Worm (Caenorhabditis elegans) whole organism, L3 larva: Measurements from ENCODE around the gene ugt-43.

Experiments
- ceh-16 ChIP-seq: sonication (generic microtip); optimal IDR thresholded peaks from 2 replicates; lab custom pipeline; 2017; ENCODE audit warnings: missing biosample characterization, missing genetic modification characterization
- ceh-82 ChIP-seq: fragments of 150-350 bp; optimal IDR thresholded peaks from 2 replicates; lab custom pipeline; 2014; ENCODE audit warnings: missing biosample characterization, missing genetic modification characterization
- daf-12 ChIP-seq: fragments of 150-350 bp; optimal IDR thresholded peaks from 2 replicates; lab custom pipeline; 2014; ENCODE audit warnings: missing biosample characterization, missing genetic modification reagents, missing genetic modification characterization
- elt-3 ChIP-seq, 3 experiments: fragments of 150-350 bp in 1 of 3; sonication (generic microtip) in 2 of 3; optimal IDR thresholded peaks; 2 replicates in 2 of 3; 4 replicates in 1 of 3; lab custom pipeline; 2014 to 2017; ENCODE audit warnings: missing biosample characterization in 3 of 3, missing genetic modification characterization in 3 of 3
- jun-1 ChIP-seq: fragments of 150-350 bp; optimal IDR thresholded peaks from 2 replicates; lab custom pipeline; 2014; ENCODE audit warnings: missing biosample characterization, missing genetic modification reagents, missing genetic modification characterization
- lin-15B ChIP-seq: fragments of 150-350 bp; optimal IDR thresholded peaks from 2 replicates; lab custom pipeline; 2014; ENCODE audit warnings: missing biosample characterization, missing genetic modification characterization
- lin-39 ChIP-seq: fragments of 150-350 bp; optimal IDR thresholded peaks from 2 replicates; lab custom pipeline; 2018; ENCODE audit warnings: missing biosample characterization, missing genetic modification reagents, missing genetic modification characterization
- nhr-23 ChIP-seq: fragments of 150-350 bp; optimal IDR thresholded peaks from 2 replicates; lab custom pipeline; 2014; ENCODE audit warnings: missing biosample characterization, missing genetic modification reagents, missing genetic modification characterization
- nhr-43 ChIP-seq: sonication (generic microtip); optimal IDR thresholded peaks from 2 replicates; lab custom pipeline; 2016; ENCODE audit warnings: mild to moderate bottlenecking, missing genetic modification characterization, missing compliant biosample characterization; ENCODE audit not compliant: poor library complexity, severe bottlenecking
- snpc-4 ChIP-seq: fragments of 150-350 bp; optimal IDR thresholded peaks from 2 replicates; lab custom pipeline; 2014; ENCODE audit warnings: missing biosample characterization, missing genetic modification characterization
- ztf-4 ChIP-seq: fragments of 150-350 bp; optimal IDR thresholded peaks from 2 replicates; lab custom pipeline; 2014; ENCODE audit warnings: missing biosample characterization, missing genetic modification characterization

DNA sequence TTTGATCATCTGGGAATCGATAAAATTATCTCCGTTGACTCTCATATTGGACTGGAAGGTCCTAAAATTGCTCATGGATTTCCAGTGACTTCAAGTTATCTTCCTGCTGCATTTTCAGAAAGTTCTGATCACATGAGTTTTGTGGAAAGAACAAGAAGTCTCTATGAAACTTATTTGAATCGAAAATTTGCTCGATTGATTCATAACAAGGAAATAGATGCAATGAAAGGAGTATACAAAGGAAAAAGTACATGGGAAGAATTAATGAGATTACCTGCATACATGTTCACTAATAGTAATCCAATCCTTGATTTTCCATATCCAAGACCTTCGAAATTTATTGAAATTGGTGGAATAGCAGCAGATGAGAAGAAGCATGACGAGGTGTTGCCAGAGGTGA lies 1.4 kb downstream of the ugt-43 start:
- no peak for TF ChIP-seq ztf-4 (tag; lab: Kevin White, UChicago)
- no peak for TF ChIP-seq snpc-4 (tag; lab: Kevin White, UChicago)
- TF ChIP-seq nhr-43: no peak
- TF ChIP-seq daf-12 (tag; lab: Kevin White, UChicago): no peak
- TF ChIP-seq jun-1: no peak
- TF ChIP-seq elt-3 (tag; optimal IDR thresholded peaks at IDR 0.05; lab: Kevin White, UChicago): no peak
- no peak for TF ChIP-seq nhr-23
- TF ChIP-seq lin-15B (tag; lab: Kevin White, UChicago): no peak
- no peak for TF ChIP-seq ceh-16 (tag; lab: Kevin White, UChicago)
- no peak for TF ChIP-seq ceh-82 (tag; lab: Kevin White, UChicago)
- TF ChIP-seq lin-39 (tag; lab: Kevin White, UChicago): no peak
